Worm (Caenorhabditis elegans) whole organism, L4/young adult: ENCODE results near the gene ZC416.2.

ENCODE experiments used
- dao-5 ChIP-seq: sonication (generic microtip); optimal IDR thresholded peaks from 2 replicates; lab custom pipeline; 2016; ENCODE audit warnings: missing genotype, missing genetic modification characterization, moderate library complexity, missing compliant biosample characterization
- him-1 ChIP-seq: sonication (generic microtip); optimal IDR thresholded peaks from 2 replicates; lab custom pipeline; 2016; ENCODE audit warnings: missing genotype, missing genetic modification reagents, missing genetic modification characterization, missing compliant biosample characterization

ce11 chrIV:3610987-3611386, 22.4 kb upstream of the ZC416.2 start:
- no peak for TF ChIP-seq him-1
- TF ChIP-seq dao-5 = no peak
